Worm (Caenorhabditis elegans) whole organism, midembryonic: ENCODE results near the gene srw-141.
"Not testable (repeated sequence)": the region's sequence is repeated elsewhere in the genome, so short reads cannot be mapped to it uniquely, and the experiment has no call there.

Experiments
- T22C8.4 ChIP-seq: fragments of 200-800 bp; sonication (Bioruptor generic); IDR thresholded peaks from 2 replicates; pipeline ENCODE4 v1.3.6; 2022; ENCODE audit warnings: missing genetic modification characterization, missing compliant biosample characterization
- cog-1 ChIP-seq: sonication (generic microtip); optimal IDR thresholded peaks from 2 replicates; lab custom pipeline; 2016; ENCODE audit warnings: missing genetic modification characterization, missing compliant biosample characterization
- flt-1 ChIP-seq: fragments of 200-800 bp; sonication (Bioruptor generic); IDR thresholded peaks from 2 replicates; pipeline ENCODE4 v1.3.6; 2022; ENCODE audit warnings: missing genetic modification characterization, missing compliant biosample characterization
- klf-2 ChIP-seq: fragments of 200-800 bp; sonication (Bioruptor generic); conservative IDR thresholded peaks from 2 replicates; pipeline ENCODE4 v1.3.6; 2022; ENCODE audit warnings: missing genetic modification reagents, missing genetic modification characterization, missing compliant biosample characterization
- med-1 ChIP-seq: sonication (generic microtip); optimal IDR thresholded peaks from 2 replicates; lab custom pipeline; 2017; ENCODE audit warnings: missing genetic modification characterization, mild to moderate bottlenecking, missing compliant biosample characterization, antibody characterized with exemption, missing genetic modification reagents; ENCODE audit not compliant: insufficient read depth
- ztf-23 ChIP-seq: fragments of 200-800 bp; sonication (Bioruptor generic); IDR thresholded peaks from 2 replicates; pipeline ENCODE4 v1.3.6; 2022; ENCODE audit warnings: missing genetic modification reagents, missing genetic modification characterization, missing compliant biosample characterization

- TF ChIP-seq flt-1 (GFP tag; lab: Robert Waterston, UW); med-1 (GFP tag; lab: Kevin White, UChicago); ztf-23 (GFP tag; lab: Robert Waterston, UW); klf-2; T22C8.4; cog-1 (tag; lab: Kevin White, UChicago): not testable (repeated sequence)
These were observed 13.7 kb upstream of the srw-141 start, which contains the start of gene srw-122 for ce11 chrV:2952102-2952501.
